Worm (Caenorhabditis elegans) whole organism, L3 larva: ENCODE results near the gene srh-111.

ENCODE experiments used
- ZK546.5 ChIP-seq: sonication (generic microtip); optimal IDR thresholded peaks from 2 replicates; lab custom pipeline; 2017; ENCODE audit warnings: missing biosample characterization, missing genetic modification characterization
- aly-2 ChIP-seq: fragments of 150-350 bp; optimal IDR thresholded peaks from 2 replicates; lab custom pipeline; 2014; ENCODE audit warnings: missing biosample characterization, missing genetic modification characterization
- ama-1 ChIP-seq: fragments of 150-350 bp; optimal IDR thresholded peaks from 2 replicates; lab custom pipeline; 2018
- ceh-16 ChIP-seq: sonication (generic microtip); optimal IDR thresholded peaks from 2 replicates; lab custom pipeline; 2017; ENCODE audit warnings: missing biosample characterization, missing genetic modification characterization
- ceh-82 ChIP-seq: fragments of 150-350 bp; optimal IDR thresholded peaks from 2 replicates; lab custom pipeline; 2014; ENCODE audit warnings: missing biosample characterization, missing genetic modification characterization
- ceh-9 ChIP-seq: sonication (generic microtip); optimal IDR thresholded peaks from 2 replicates; lab custom pipeline; 2018; ENCODE audit warnings: missing biosample characterization, missing genetic modification characterization
- egl-27 ChIP-seq: sonication (generic microtip); optimal IDR thresholded peaks from 4 replicates; lab custom pipeline; 2017; ENCODE audit warnings: missing biosample characterization, missing genetic modification reagents, missing genetic modification characterization
- egl-5 ChIP-seq: fragments of 150-350 bp; optimal IDR thresholded peaks from 2 replicates; lab custom pipeline; 2017; ENCODE audit warnings: missing biosample characterization, missing genetic modification reagents, missing genetic modification characterization, inconsistent platforms
- elt-1 ChIP-seq: fragments of 150-350 bp; optimal IDR thresholded peaks from 2 replicates; lab custom pipeline; 2014; ENCODE audit warnings: missing biosample characterization, missing genetic modification characterization
- elt-2 ChIP-seq: sonication (generic microtip); optimal IDR thresholded peaks from 2 replicates; lab custom pipeline; 2016; ENCODE audit warnings: missing genetic modification reagents, mild to moderate bottlenecking, missing genetic modification characterization, missing compliant biosample characterization
- eor-1 ChIP-seq, 2 experiments: fragments of 150-350 bp; optimal IDR thresholded peaks; 2 replicates each; lab custom pipeline; 2014 to 2018; ENCODE audit warnings: missing biosample characterization in 2 of 2, missing genetic modification characterization in 2 of 2
- fkh-10 ChIP-seq: sonication (generic microtip); optimal IDR thresholded peaks from 2 replicates; lab custom pipeline; 2017; ENCODE audit warnings: missing biosample characterization, missing genetic modification reagents, missing genetic modification characterization
- fkh-2 ChIP-seq: fragments of 150-350 bp; optimal IDR thresholded peaks from 2 replicates; lab custom pipeline; 2014; ENCODE audit warnings: missing biosample characterization, missing genetic modification reagents, missing genetic modification characterization
- fos-1 ChIP-seq: fragments of 150-350 bp; optimal IDR thresholded peaks from 2 replicates; lab custom pipeline; 2014; ENCODE audit warnings: missing biosample characterization, missing genetic modification characterization
- hmg-11 ChIP-seq: sonication (generic microtip); optimal IDR thresholded peaks from 2 replicates; lab custom pipeline; 2016; ENCODE audit warnings: missing genetic modification characterization, missing compliant biosample characterization
- jun-1 ChIP-seq: fragments of 150-350 bp; optimal IDR thresholded peaks from 2 replicates; lab custom pipeline; 2014; ENCODE audit warnings: missing biosample characterization, missing genetic modification reagents, missing genetic modification characterization
- lin-15B ChIP-seq: fragments of 150-350 bp; optimal IDR thresholded peaks from 2 replicates; lab custom pipeline; 2014; ENCODE audit warnings: missing biosample characterization, missing genetic modification characterization
- lin-39 ChIP-seq: fragments of 150-350 bp; optimal IDR thresholded peaks from 2 replicates; lab custom pipeline; 2018; ENCODE audit warnings: missing biosample characterization, missing genetic modification reagents, missing genetic modification characterization
- lsy-12 ChIP-seq: sonication (generic microtip); optimal IDR thresholded peaks from 2 replicates; lab custom pipeline; 2016; ENCODE audit warnings: mild to moderate bottlenecking, missing genetic modification characterization, missing compliant biosample characterization
- mdl-1 ChIP-seq: fragments of 150-350 bp; optimal IDR thresholded peaks from 2 replicates; lab custom pipeline; 2014; ENCODE audit warnings: missing biosample characterization, missing genetic modification characterization
- mml-1 ChIP-seq: fragments of 150-350 bp; sonication (generic microtip); optimal IDR thresholded peaks from 3 replicates; lab custom pipeline; 2014; ENCODE audit warnings: missing biosample characterization, missing genetic modification characterization
- nfya-1 ChIP-seq: sonication (generic microtip); optimal IDR thresholded peaks from 2 replicates; lab custom pipeline; 2017; ENCODE audit warnings: missing genetic modification characterization, mild to moderate bottlenecking, missing compliant biosample characterization, antibody characterized with exemption, moderate library complexity; ENCODE audit not compliant: insufficient read depth
- nhr-11 ChIP-seq: fragments of 150-350 bp; optimal IDR thresholded peaks from 2 replicates; lab custom pipeline; 2014; ENCODE audit warnings: missing biosample characterization, missing genetic modification characterization
- nhr-12 ChIP-seq: fragments of 150-350 bp; optimal IDR thresholded peaks from 2 replicates; lab custom pipeline; 2014; ENCODE audit warnings: missing biosample characterization, missing genetic modification characterization
- nhr-237 ChIP-seq: fragments of 150-350 bp; optimal IDR thresholded peaks from 2 replicates; lab custom pipeline; 2014; ENCODE audit warnings: missing biosample characterization, missing genetic modification characterization
- nhr-25 ChIP-seq: sonication (generic microtip); optimal IDR thresholded peaks from 2 replicates; lab custom pipeline; 2017; ENCODE audit warnings: missing biosample characterization, missing genetic modification characterization
- nhr-43 ChIP-seq: sonication (generic microtip); optimal IDR thresholded peaks from 2 replicates; lab custom pipeline; 2016; ENCODE audit warnings: mild to moderate bottlenecking, missing genetic modification characterization, missing compliant biosample characterization; ENCODE audit not compliant: poor library complexity, severe bottlenecking
- nhr-67 ChIP-seq: fragments of 150-350 bp; optimal IDR thresholded peaks from 2 replicates; lab custom pipeline; 2014; ENCODE audit warnings: missing biosample characterization, missing genetic modification characterization
- nhr-76 ChIP-seq: fragments of 150-350 bp; sonication (generic microtip); optimal IDR thresholded peaks from 5 replicates; lab custom pipeline; 2014; ENCODE audit warnings: missing biosample characterization, missing genetic modification characterization
- nhr-77 ChIP-seq: fragments of 150-350 bp; optimal IDR thresholded peaks from 2 replicates; lab custom pipeline; 2014; ENCODE audit warnings: missing biosample characterization, missing genetic modification characterization
- pqm-1 ChIP-seq: fragments of 150-350 bp; optimal IDR thresholded peaks from 2 replicates; lab custom pipeline; 2017; ENCODE audit warnings: missing biosample characterization, missing genetic modification characterization, inconsistent platforms
- sea-2 ChIP-seq: fragments of 150-350 bp; sonication (generic microtip); optimal IDR thresholded peaks from 4 replicates; lab custom pipeline; 2014; ENCODE audit warnings: missing biosample characterization, missing genetic modification reagents, missing genetic modification characterization
- skn-1 ChIP-seq: fragments of 150-350 bp; optimal IDR thresholded peaks from 2 replicates; lab custom pipeline; 2014; ENCODE audit warnings: missing biosample characterization, missing genetic modification characterization
- snpc-4 ChIP-seq: fragments of 150-350 bp; optimal IDR thresholded peaks from 2 replicates; lab custom pipeline; 2014; ENCODE audit warnings: missing biosample characterization, missing genetic modification characterization
- tbx-2 ChIP-seq: sonication (generic microtip); optimal IDR thresholded peaks from 2 replicates; lab custom pipeline; 2016; ENCODE audit warnings: mild to moderate bottlenecking, missing genetic modification characterization, missing compliant biosample characterization
- unc-39 ChIP-seq: sonication (generic microtip); optimal IDR thresholded peaks from 4 replicates; lab custom pipeline; 2017; ENCODE audit warnings: missing biosample characterization, missing genetic modification characterization
- unc-62 ChIP-seq: fragments of 150-350 bp; sonication (generic microtip); optimal IDR thresholded peaks from 4 replicates; lab custom pipeline; 2014; ENCODE audit warnings: missing biosample characterization, missing genetic modification reagents, missing genetic modification characterization
- zag-1 ChIP-seq: fragments of 150-350 bp; optimal IDR thresholded peaks from 2 replicates; lab custom pipeline; 2014; ENCODE audit warnings: missing biosample characterization, missing genetic modification characterization
- ztf-11 ChIP-seq: fragments of 150-350 bp; optimal IDR thresholded peaks from 2 replicates; lab custom pipeline; 2014; ENCODE audit warnings: missing biosample characterization, missing genetic modification characterization
- ztf-4 ChIP-seq: fragments of 150-350 bp; optimal IDR thresholded peaks from 2 replicates; lab custom pipeline; 2014; ENCODE audit warnings: missing biosample characterization, missing genetic modification characterization

srh-111 gene

DNA sequence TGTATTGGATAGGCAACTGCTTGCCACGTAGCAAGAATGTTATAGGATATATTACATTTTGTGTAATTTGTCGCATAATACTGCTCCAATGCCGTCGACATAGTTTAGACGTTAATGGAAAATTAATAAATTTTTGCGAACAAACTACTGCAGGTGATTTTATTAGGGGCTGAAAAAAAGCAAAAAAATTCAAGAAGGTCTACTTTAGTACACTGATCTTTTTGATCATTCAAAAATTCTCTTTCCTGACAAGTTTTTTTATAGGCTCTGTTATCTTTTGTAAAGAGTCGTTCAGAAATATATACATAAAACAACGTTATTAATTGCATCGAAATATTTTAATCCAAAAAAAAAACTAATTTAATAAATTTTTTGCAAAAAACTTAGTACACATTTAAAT, at the start of gene srh-111:
Gene srh-111 (minus strand): TSS at position 101 of the 400 bp plus-strand sequence.
- TF ChIP-seq lin-39 (tag; lab: Kevin White, UChicago) (no peak), nhr-11 (tag; lab: Kevin White, UChicago) (no peak)

DNA sequence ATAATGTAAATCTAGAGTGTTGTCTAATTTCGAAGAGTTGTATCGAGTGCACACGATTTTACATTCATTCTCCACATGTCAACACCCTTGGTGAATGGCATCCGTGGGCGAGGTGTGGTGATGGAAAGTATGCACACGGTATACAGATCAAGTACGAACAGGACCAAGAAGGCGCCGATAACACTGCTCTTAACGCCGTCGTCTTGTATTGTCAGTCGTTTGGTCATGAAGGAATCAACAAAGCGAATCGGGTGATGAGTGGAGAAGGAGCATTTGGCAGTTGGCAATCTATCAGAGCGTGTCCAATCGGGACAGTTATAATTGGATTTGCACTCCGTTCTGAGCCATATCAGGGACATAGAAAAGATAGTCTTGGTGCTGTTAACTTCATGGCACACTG, 48.2 kb upstream of the srh-111 start:
- no peak for TF ChIP-seq hmg-11
- TF ChIP-seq elt-1 (tag; lab: Kevin White, UChicago): no peak
- TF ChIP-seq sea-2: no peak
- TF ChIP-seq nhr-67: no peak
- no peak for TF ChIP-seq elt-2 (tag; lab: Kevin White, UChicago)
- TF ChIP-seq fos-1 (tag; lab: Kevin White, UChicago): no peak
- TF ChIP-seq nhr-25 (tag; lab: Kevin White, UChicago): no peak
- no peak for TF ChIP-seq nhr-11 (tag; lab: Kevin White, UChicago)
- TF ChIP-seq snpc-4: no peak
- TF ChIP-seq lsy-12 (tag; lab: Kevin White, UChicago): no peak
- no peak for TF ChIP-seq unc-62
- TF ChIP-seq ceh-9 (tag; lab: Kevin White, UChicago): no peak
- no peak for TF ChIP-seq ceh-82
- TF ChIP-seq tbx-2: no peak
- no peak for TF ChIP-seq mdl-1
- no peak for TF ChIP-seq unc-39 (tag; lab: Kevin White, UChicago)
- no peak for TF ChIP-seq eor-1 (tag; optimal IDR thresholded peaks at IDR 0.05; lab: Kevin White, UChicago)
- no peak for TF ChIP-seq zag-1
- TF ChIP-seq nhr-77: no peak
- TF ChIP-seq nhr-12 (tag; lab: Kevin White, UChicago): no peak

DNA sequence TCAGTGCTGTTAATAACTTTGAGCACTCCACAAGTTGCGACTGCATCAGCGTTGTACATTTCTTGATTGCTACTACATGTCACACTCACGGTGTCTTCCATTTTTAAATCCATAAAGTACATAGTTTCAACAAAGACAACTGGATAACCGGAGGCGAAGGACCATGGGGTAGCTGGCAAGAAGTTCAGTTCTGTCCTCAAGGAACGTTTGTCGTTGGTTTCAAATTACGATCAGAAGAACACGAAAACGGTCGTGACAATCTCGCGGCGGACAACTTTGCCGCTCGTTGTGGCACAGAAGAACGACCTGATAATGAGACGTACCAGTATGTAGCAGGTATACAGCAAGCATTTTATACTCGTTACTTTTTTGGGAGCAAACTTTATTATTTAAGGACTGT, 47.7 kb upstream of the srh-111 start, which contains the start of gene C18D4.3:
Gene C18D4.3 (minus strand): TSS at position 101 of the 400 bp plus-strand sequence.
- TF ChIP-seq snpc-4 (no peak), nhr-67 (no peak), ceh-16 (no peak), lin-15B (tag; lab: Kevin White, UChicago) (no peak), ztf-4 (tag; lab: Kevin White, UChicago) (no peak), sea-2 (no peak), aly-2 (tag; lab: Kevin White, UChicago) (no peak), zag-1 (no peak), unc-62 (no peak), hmg-11 (no peak), nfya-1 (tag; lab: Kevin White, UChicago) (no peak), elt-1 (tag; lab: Kevin White, UChicago) (no peak), egl-5 (tag; lab: Kevin White, UChicago) (no peak), nhr-76 (no peak), lin-39 (tag; lab: Kevin White, UChicago) (no peak), ztf-11 (tag; lab: Kevin White, UChicago) (no peak), ama-1 (lab: Kevin White, UChicago) (no peak), unc-39 (tag; lab: Kevin White, UChicago) (no peak), lsy-12 (tag; lab: Kevin White, UChicago) (no peak)

DNA sequence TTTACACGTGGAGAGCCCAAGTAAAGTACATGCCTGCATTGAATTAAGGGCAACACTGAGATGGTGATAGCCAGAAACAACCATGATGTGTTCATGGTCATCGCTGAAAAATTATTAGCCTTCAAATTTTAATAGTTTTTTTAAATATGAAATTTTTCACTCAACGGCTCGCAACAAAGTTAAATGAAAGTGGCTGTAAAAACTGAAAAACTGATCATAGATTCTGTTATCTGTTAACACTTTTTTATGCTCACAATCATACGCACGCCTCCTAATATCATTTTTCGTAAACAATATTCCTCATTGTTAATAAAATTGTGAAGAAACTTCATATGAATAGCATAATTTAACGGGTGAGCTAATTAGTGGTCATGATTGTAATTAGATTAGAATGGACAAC, 46.4 kb upstream of the srh-111 start, which contains the start of gene C18D4.4:
Gene C18D4.4 (minus strand): TSS at position 101 of the 400 bp plus-strand sequence.
- TF ChIP-seq nhr-25 (tag; lab: Kevin White, UChicago) (no peak), unc-39 (tag; lab: Kevin White, UChicago) (no peak), jun-1 (no peak), ceh-16 (no peak), nhr-43 (tag; lab: Kevin White, UChicago) (no peak), nhr-237 (no peak), lin-39 (tag; lab: Kevin White, UChicago) (no peak), nfya-1 (tag; lab: Kevin White, UChicago) (no peak), skn-1 (tag; lab: Kevin White, UChicago) (no peak), egl-27 (tag; lab: Kevin White, UChicago) (no peak)

DNA sequence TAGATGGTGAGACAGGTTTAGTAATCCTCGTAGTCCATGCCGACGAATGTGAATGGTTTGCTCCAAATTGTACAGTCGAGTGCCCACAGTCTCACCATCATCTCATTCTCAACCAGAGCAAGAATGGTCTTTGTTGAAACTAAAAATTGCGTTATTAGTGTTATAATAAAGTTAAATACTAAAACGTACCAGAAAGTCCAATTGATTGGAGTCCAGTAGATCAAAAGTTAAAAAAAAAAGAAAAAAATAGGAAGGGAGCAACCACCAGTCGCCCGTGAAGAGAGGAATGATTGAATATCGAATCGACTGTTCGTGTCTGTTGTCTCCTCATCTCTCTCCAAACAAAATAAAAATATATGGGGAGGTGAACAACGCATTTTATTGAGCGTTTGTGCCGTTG, 45.5 kb upstream of the srh-111 start, which contains the start of gene C18D4.12:
Gene C18D4.12 (minus strand): TSS at position 101 of the 400 bp plus-strand sequence.
- no peak for TF ChIP-seq pqm-1 (tag; lab: Kevin White, UChicago)
- TF ChIP-seq elt-1 (tag; lab: Kevin White, UChicago): no peak
- no peak for TF ChIP-seq hmg-11
- TF ChIP-seq egl-5 (tag; lab: Kevin White, UChicago): no peak
- TF ChIP-seq fkh-10 (GFP tag; lab: Kevin White, UChicago): no peak
- TF ChIP-seq lsy-12 (tag; lab: Kevin White, UChicago): no peak
- TF ChIP-seq jun-1: no peak
- TF ChIP-seq elt-2 (tag; lab: Kevin White, UChicago): no peak
- no peak for TF ChIP-seq snpc-4
- TF ChIP-seq nhr-67: no peak
- no peak for TF ChIP-seq ceh-16
- no peak for TF ChIP-seq nhr-237
- no peak for TF ChIP-seq ztf-11 (tag; lab: Kevin White, UChicago)
- TF ChIP-seq fkh-2 (tag; lab: Kevin White, UChicago): no peak
- no peak for TF ChIP-seq nhr-25 (tag; lab: Kevin White, UChicago)
- no peak for TF ChIP-seq ZK546.5
- TF ChIP-seq mml-1: no peak
